3 fruit fly cellular contexts compared by ENCODE assay signal in genomic region chr4:505980-506614, dm6.
TF ChIP-seq lines count a peak whose summit lies in the region.

No protein-coding gene starts in this region.

- no peak for TF ChIP-seq CTCF in whole organism, embryonic (GFP tag; optimal IDR thresholded peaks at IDR 0.05; lab: Kevin White, UChicago)

TF ChIP-seq in whole organism, adult, 20 proteins besides CTCF, POLR2A, EP300 and RAD21:
- TF ChIP-seq CG14711 (tag; optimal IDR thresholded peaks at IDR 0.05; lab: Kevin White, UChicago) (no peak), kay (GFP tag; lab: Kevin White, UChicago; ENCODE audit: borderline replicate concordance) (peak; percentile 78)

TF ChIP-seq in whole organism, embryonic, 481 proteins besides CTCF, POLR2A, EP300 and RAD21:
- TF ChIP-seq eve (GFP tag; optimal IDR thresholded peaks at IDR 0.05; lab: Kevin White, UChicago) (peak in 1 of 2 experiments; percentile 53), ind (GFP tag; optimal IDR thresholded peaks at IDR 0.05; lab: Kevin White, UChicago) (no peak), gt (GFP tag; IDR thresholded peaks at IDR 0.05; lab: Robert Waterston, UW) (no peak), CG1792 (GFP tag; optimal IDR thresholded peaks at IDR 0.05; lab: Kevin White, UChicago) (no peak), CG1603 (tag; optimal IDR thresholded peaks at IDR 0.05; lab: Kevin White, UChicago) (no peak), Atf6 (GFP tag; IDR thresholded peaks at IDR 0.05; lab: Robert Waterston, UW) (no peak), Mad (GFP tag; optimal IDR thresholded peaks at IDR 0.05; lab: Kevin White, UChicago) (no peak), sens (GFP tag; lab: Kevin White, UChicago) (peak; percentile 51), Ssrp (tag; optimal IDR thresholded peaks at IDR 0.05; lab: Kevin White, UChicago) (no peak), ash1 (GFP tag; optimal IDR thresholded peaks at IDR 0.05; lab: Kevin White, UChicago) (peak; percentile 18), CG4404 (GFP tag; IDR thresholded peaks at IDR 0.05; lab: Robert Waterston, UW) (no peak), CG18599 (GFP tag; optimal IDR thresholded peaks at IDR 0.05; lab: Kevin White, UChicago) (peak; percentile 8), Poxn (GFP tag; IDR thresholded peaks at IDR 0.05; lab: Robert Waterston, UW) (no peak), z (GFP tag; IDR thresholded peaks at IDR 0.05; lab: Robert Waterston, UW) (0 out of 3 replicates have a peak, but pooled peaks have one; percentile 37), lov (optimal IDR thresholded peaks at IDR 0.05; lab: Kevin White, UChicago) (no peak), lov (GFP tag; IDR thresholded peaks at IDR 0.05; lab: Robert Waterston, UW) (no peak), D19A (tag; optimal IDR thresholded peaks at IDR 0.05; lab: Kevin White, UChicago) (peak; percentile 67), cas (GFP tag; IDR thresholded peaks at IDR 0.05; lab: Robert Waterston, UW) (no peak), CG18476 (GFP tag; optimal IDR thresholded peaks at IDR 0.05; lab: Kevin White, UChicago) (no peak), pros (GFP tag; optimal IDR thresholded peaks at IDR 0.05; lab: Kevin White, UChicago) (peak; percentile 61), crol (GFP tag; IDR thresholded peaks at IDR 0.05; lab: Robert Waterston, UW) (peak; percentile 51), row (GFP tag; IDR thresholded peaks at IDR 0.05; lab: Robert Waterston, UW) (0 out of 3 replicates have a peak, but pooled peaks have one; percentile 7), gsb (GFP tag; IDR thresholded peaks at IDR 0.05; lab: Robert Waterston, UW) (no peak), ham (GFP tag; IDR thresholded peaks at IDR 0.05; lab: Robert Waterston, UW) (no peak), Ets65A (GFP tag; lab: Kevin White, UChicago) (no peak), onecut (GFP tag; IDR thresholded peaks at IDR 0.05; lab: Robert Waterston, UW) (peak; percentile 91), Fer3 (tag; optimal IDR thresholded peaks at IDR 0.05; lab: Kevin White, UChicago) (no peak), CG2199 (GFP tag; IDR thresholded peaks at IDR 0.05; lab: Robert Waterston, UW) (peak; percentile 69; the same call in 2 of the 3 replicates), sc (optimal IDR thresholded peaks at IDR 0.05; lab: Kevin White, UChicago) (no peak), sc (GFP tag; optimal IDR thresholded peaks at IDR 0.05; lab: Kevin White, UChicago) (no peak), Bteb2 (GFP tag; optimal IDR thresholded peaks at IDR 0.05; lab: Kevin White, UChicago) (no peak), pita (GFP tag; optimal IDR thresholded peaks at IDR 0.05; lab: Kevin White, UChicago) (no peak), CG1832 (GFP tag; optimal IDR thresholded peaks at IDR 0.05; lab: Kevin White, UChicago) (no peak), CG13894 (tag; optimal IDR thresholded peaks at IDR 0.05; lab: Kevin White, UChicago) (peak; percentile 33), lab (GFP tag; optimal IDR thresholded peaks at IDR 0.05; lab: Kevin White, UChicago) (no peak), cg (GFP tag; optimal IDR thresholded peaks at IDR 0.05; lab: Kevin White, UChicago) (peak; percentile 70), CG32772 (GFP tag; IDR thresholded peaks at IDR 0.05; lab: Robert Waterston, UW) (no peak)

TF ChIP-seq in whole organism, prepupa, 60 proteins besides CTCF, POLR2A, EP300 and RAD21:
- TF ChIP-seq fkh (GFP tag; optimal IDR thresholded peaks at IDR 0.05; lab: Kevin White, UChicago) (peak; percentile 13), Eip78C (GFP tag; lab: Kevin White, UChicago) (peak; percentile 60), acj6 (GFP tag; optimal IDR thresholded peaks at IDR 0.05; lab: Kevin White, UChicago) (no peak)
